Worm (Caenorhabditis elegans) whole organism, late embryonic: Measurements from ENCODE around the gene R102.11.

Experiments
- T23F11.4 ChIP-seq: fragments of 200-800 bp; sonication (Bioruptor generic); optimal IDR thresholded peaks from 2 replicates; lab custom pipeline; 2018; ENCODE audit warnings: mild to moderate bottlenecking, missing genetic modification characterization, missing compliant biosample characterization
- ahr-1 ChIP-seq: sonication (generic microtip); optimal IDR thresholded peaks from 2 replicates; lab custom pipeline; 2016; ENCODE audit warnings: missing genetic modification characterization, missing compliant biosample characterization
- ama-1 ChIP-seq: fragments of 150-350 bp; optimal IDR thresholded peaks from 2 replicates; lab custom pipeline; 2014
- dve-1 ChIP-seq: sonication (generic microtip); optimal IDR thresholded peaks from 2 replicates; lab custom pipeline; 2017; ENCODE audit warnings: antibody characterized with exemption, mild to moderate bottlenecking, missing genetic modification characterization, missing compliant biosample characterization
- elt-2 ChIP-seq: sonication (generic microtip); optimal IDR thresholded peaks from 2 replicates; lab custom pipeline; 2016; ENCODE audit warnings: missing genetic modification reagents, missing genetic modification characterization, missing compliant biosample characterization
- hlh-30 ChIP-seq: sonication (generic microtip); optimal IDR thresholded peaks from 2 replicates; lab custom pipeline; 2017; ENCODE audit warnings: antibody characterized with exemption, missing genetic modification characterization, missing compliant biosample characterization; ENCODE audit not compliant: insufficient read depth
- hlh-6 ChIP-seq: sonication (generic microtip); optimal IDR thresholded peaks from 2 replicates; lab custom pipeline; 2016; ENCODE audit warnings: missing genotype, missing genetic modification characterization, missing compliant biosample characterization
- hlh-8 ChIP-seq: sonication (generic microtip); optimal IDR thresholded peaks from 2 replicates; lab custom pipeline; 2016; ENCODE audit warnings: missing genotype, missing genetic modification characterization, missing compliant biosample characterization
- lim-6 ChIP-seq: sonication (generic microtip); optimal IDR thresholded peaks from 2 replicates; lab custom pipeline; 2016; ENCODE audit warnings: missing genetic modification characterization, missing compliant biosample characterization
- pax-1 ChIP-seq: fragments of 150-350 bp; optimal IDR thresholded peaks from 2 replicates; lab custom pipeline; 2014; ENCODE audit warnings: missing biosample characterization, missing genetic modification characterization
- rnt-1 ChIP-seq: sonication (generic microtip); optimal IDR thresholded peaks from 2 replicates; lab custom pipeline; 2016; ENCODE audit warnings: missing genetic modification characterization, missing compliant biosample characterization
- sdc-2 ChIP-seq: sonication (generic microtip); optimal IDR thresholded peaks from 2 replicates; lab custom pipeline; 2016; ENCODE audit warnings: missing genotype, missing genetic modification characterization, missing compliant biosample characterization
- zip-5 ChIP-seq: sonication (generic microtip); optimal IDR thresholded peaks from 2 replicates; lab custom pipeline; 2016; ENCODE audit warnings: missing genetic modification characterization, missing compliant biosample characterization

ce11 chrIV:10745332-10745731 lies 45.8 kb upstream of the R102.11 start:
- TF ChIP-seq elt-2 (tag; lab: Kevin White, UChicago) = no peak
- no peak for TF ChIP-seq zip-5 (tag; lab: Kevin White, UChicago)
- no peak for TF ChIP-seq hlh-6 (tag; lab: Kevin White, UChicago)
- no peak for TF ChIP-seq ahr-1 (tag; lab: Kevin White, UChicago)
- no peak for TF ChIP-seq lim-6 (tag; lab: Kevin White, UChicago)
- TF ChIP-seq pax-1 (tag; lab: Kevin White, UChicago) = no peak
- no peak for TF ChIP-seq hlh-8 (tag; lab: Kevin White, UChicago)
- no peak for TF ChIP-seq hlh-30 (tag; lab: Kevin White, UChicago)
- no peak for TF ChIP-seq ama-1 (lab: Kevin White, UChicago)
- no peak for TF ChIP-seq sdc-2
- TF ChIP-seq rnt-1 (tag; lab: Kevin White, UChicago) = no peak
- no peak for TF ChIP-seq dve-1 (tag; lab: Kevin White, UChicago)
- no peak for TF ChIP-seq T23F11.4 (GFP tag; lab: Kevin White, UChicago)
